Worm (Caenorhabditis elegans): ENCODE data around the gene gpx-2.
A peak's percentile ranks its signal among the peaks of the same experiment; 100 is the strongest.

gpx-2 gene

DNA sequence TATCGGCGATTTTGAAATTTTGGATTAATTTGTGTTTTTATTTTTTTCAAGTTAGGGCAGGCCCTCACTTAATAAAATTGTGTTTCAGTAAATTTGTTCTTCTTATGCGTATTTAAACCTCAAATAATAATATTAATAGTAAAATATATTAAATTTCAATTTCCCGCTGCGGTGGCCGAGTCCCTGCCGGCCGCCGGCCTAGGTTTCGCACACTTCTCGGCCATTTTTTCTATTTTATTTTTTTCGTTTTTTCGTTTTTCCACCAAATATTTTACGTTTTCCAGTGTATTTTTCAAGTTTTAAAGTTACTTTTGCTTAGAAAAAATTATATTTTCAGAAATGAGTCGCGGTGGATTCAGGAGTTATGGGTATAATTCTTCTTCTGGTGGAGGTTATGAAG is 9.6 kb upstream of the gpx-2 start, which contains the start of gene rbm-28:
rbm-28 (plus strand) TSS at position 338 of the 400 bp plus-strand sequence.
- peak; percentile 33 for TF ChIP-seq W03F9.2 (tag; optimal IDR thresholded peaks at IDR 0.05)
- no peak for TF ChIP-seq dao-5 (tag; optimal IDR thresholded peaks at IDR 0.05)

DNA sequence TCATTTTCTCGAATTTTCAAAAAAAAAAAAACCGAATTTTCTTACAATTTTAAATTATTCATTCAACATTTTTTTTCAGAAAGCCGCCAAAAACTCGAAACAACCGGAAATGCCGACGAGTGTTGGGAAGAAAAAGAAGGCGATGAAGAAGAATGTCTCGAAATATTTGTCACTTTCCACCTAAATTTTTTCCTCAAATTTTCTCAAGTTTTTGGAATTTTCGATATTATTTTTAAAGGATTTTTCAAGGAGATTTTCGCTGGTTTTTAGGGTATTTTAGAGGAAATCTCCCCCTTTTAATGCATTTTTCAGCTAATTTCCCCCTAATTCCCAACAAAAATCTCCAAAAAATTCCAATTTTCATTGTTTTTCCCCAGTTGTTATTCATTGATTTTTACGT is 410 bp upstream of the gpx-2 start:
- TF ChIP-seq him-1 (tag; optimal IDR thresholded peaks at IDR 0.05) = no peak
- TF ChIP-seq W03F9.2 (tag; optimal IDR thresholded peaks at IDR 0.05) = no peak
- TF ChIP-seq dao-5 (tag; optimal IDR thresholded peaks at IDR 0.05) = no peak

- TF ChIP-seq W03F9.2 (tag; optimal IDR thresholded peaks at IDR 0.05) = no peak
- no peak for TF ChIP-seq him-1 (tag; optimal IDR thresholded peaks at IDR 0.05)
- no peak for TF ChIP-seq dao-5 (tag; optimal IDR thresholded peaks at IDR 0.05)
These were observed 964 bp downstream of the gpx-2 start for ce11 chrII:14867530-14867929.

ce11 chrII:14869644-14870043 is 3.1 kb downstream of the gpx-2 start, which contains the start of gene R05H10.3:
R05H10.3 (plus strand) TSS chrII:14869944.
- no peak for TF ChIP-seq dao-5 (tag; optimal IDR thresholded peaks at IDR 0.05)
- no peak for TF ChIP-seq him-1 (tag; optimal IDR thresholded peaks at IDR 0.05)
- no peak for TF ChIP-seq W03F9.2 (tag; optimal IDR thresholded peaks at IDR 0.05)

- TF ChIP-seq dao-5 (tag; optimal IDR thresholded peaks at IDR 0.05) (no peak), W03F9.2 (tag; optimal IDR thresholded peaks at IDR 0.05) (no peak), him-1 (tag; optimal IDR thresholded peaks at IDR 0.05) (no peak)
These were observed 10.2 kb downstream of the gpx-2 start, which contains the start of gene Y53F4A.2 for ce11 chrII:14876737-14877203. Y53F4A.2 (minus strand) TSS chrII:14877153.

DNA sequence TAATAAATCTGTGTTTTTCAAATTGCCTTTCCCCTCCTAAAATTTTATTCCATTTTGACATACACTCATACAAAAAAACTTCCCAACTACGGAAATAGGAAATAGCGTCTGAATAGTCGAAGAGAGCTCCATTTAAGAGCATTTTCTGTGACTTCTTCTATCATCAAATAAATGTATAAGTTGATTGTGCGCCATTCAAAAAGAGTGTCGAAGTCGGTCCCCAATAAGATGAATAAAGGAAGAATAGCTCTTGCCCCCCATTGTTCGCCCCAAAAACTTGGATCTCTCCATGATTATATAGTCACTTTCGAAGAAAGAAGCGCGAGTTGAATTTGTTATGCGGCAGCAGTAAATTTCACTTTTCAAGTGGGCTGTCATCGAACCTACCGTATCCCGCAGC is 25.9 kb downstream of the gpx-2 start:
- TF ChIP-seq him-1 (tag; optimal IDR thresholded peaks at IDR 0.05) (no peak), dao-5 (tag; optimal IDR thresholded peaks at IDR 0.05) (no peak), W03F9.2 (tag; optimal IDR thresholded peaks at IDR 0.05) (no peak)

- TF ChIP-seq dao-5 (tag; optimal IDR thresholded peaks at IDR 0.05) = no peak
- TF ChIP-seq him-1 (tag; optimal IDR thresholded peaks at IDR 0.05) = no peak
- no peak for TF ChIP-seq W03F9.2 (tag; optimal IDR thresholded peaks at IDR 0.05)
These were observed 29.9 kb downstream of the gpx-2 start for ce11 chrII:14896503-14896902.

DNA sequence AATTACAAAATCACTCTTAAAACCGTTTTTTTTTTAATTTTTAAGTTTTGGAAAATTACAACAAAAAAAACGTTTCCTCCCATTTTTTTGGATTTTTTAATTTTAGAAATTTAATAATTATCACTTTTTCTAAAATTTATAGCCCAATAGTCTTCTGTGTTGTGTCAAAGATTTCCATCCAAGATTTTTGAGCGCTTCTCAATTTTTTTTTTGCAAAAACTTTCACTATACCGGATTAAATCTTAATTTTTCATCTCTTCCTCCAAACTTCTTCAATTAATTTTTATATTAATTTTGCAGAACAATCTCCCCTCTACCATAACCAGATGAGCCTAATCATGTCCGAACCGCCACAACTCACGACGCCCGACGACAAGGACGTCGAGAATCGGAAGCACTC is 35.6 kb downstream of the gpx-2 start, which contains the start of gene cog-1:
cog-1 (plus strand) TSS at position 301 of the 400 bp plus-strand sequence.
- TF ChIP-seq dao-5 (tag; optimal IDR thresholded peaks at IDR 0.05) (no peak), him-1 (tag; optimal IDR thresholded peaks at IDR 0.05) (no peak), W03F9.2 (tag; optimal IDR thresholded peaks at IDR 0.05) (no peak)

ce11 chrII:14903611-14904010 is 37.0 kb downstream of the gpx-2 start:
- TF ChIP-seq him-1 (tag; optimal IDR thresholded peaks at IDR 0.05) = no peak
- TF ChIP-seq dao-5 (tag; optimal IDR thresholded peaks at IDR 0.05) = no peak
- no peak for TF ChIP-seq W03F9.2 (tag; optimal IDR thresholded peaks at IDR 0.05)

- no peak for TF ChIP-seq W03F9.2 (tag; optimal IDR thresholded peaks at IDR 0.05)
- TF ChIP-seq him-1 (tag; optimal IDR thresholded peaks at IDR 0.05) = no peak
- TF ChIP-seq dao-5 (tag; optimal IDR thresholded peaks at IDR 0.05) = no peak
These were observed 38.1 kb downstream of the gpx-2 start for ce11 chrII:14904635-14905034.

DNA sequence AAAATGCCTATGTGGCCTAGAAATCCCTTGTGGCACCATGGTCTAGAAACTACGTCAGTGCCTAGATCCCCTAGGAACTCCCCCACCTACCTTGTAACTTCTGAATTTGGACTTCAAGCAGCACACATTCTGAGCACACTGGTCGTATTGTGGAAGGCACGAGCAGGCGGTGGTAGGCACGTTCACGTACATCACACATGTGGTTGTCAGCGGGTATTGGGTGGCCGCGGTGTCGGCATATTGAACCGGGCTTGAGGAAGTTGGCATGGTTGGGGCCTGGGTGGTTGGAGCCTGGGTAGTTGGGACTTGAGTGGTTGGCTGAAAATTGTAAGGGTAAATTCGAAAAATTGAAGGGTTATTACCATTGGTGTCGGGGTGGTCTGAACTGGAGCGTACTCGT is 41.2 kb downstream of the gpx-2 start:
- TF ChIP-seq dao-5 (tag; optimal IDR thresholded peaks at IDR 0.05) = no peak
- TF ChIP-seq him-1 (tag; optimal IDR thresholded peaks at IDR 0.05) = no peak
- TF ChIP-seq W03F9.2 (tag; optimal IDR thresholded peaks at IDR 0.05) = no peak

DNA sequence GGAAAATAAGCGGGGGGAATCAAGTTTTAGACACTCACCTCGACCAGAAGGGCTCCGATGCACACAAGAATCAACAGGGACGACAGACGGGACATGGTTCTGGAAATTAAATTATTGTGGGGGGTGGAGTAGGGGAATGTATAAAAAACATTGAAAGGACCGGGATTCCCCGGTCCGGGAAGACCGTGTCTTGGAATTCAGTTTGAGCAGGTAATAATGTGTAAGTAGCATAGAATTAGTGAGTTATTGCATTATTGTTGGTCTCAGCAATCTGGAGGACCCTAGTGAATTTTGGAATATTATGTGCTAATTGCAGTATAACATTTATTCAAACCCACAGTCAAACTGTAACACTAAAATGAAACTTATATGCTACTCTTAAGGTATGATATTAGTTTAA is 43.7 kb downstream of the gpx-2 start, which contains the start of gene R03C1.1:
R03C1.1 (minus strand) TSS at position 101 of the 400 bp plus-strand sequence.
- TF ChIP-seq W03F9.2 (tag; optimal IDR thresholded peaks at IDR 0.05) = no peak
- TF ChIP-seq dao-5 (tag; optimal IDR thresholded peaks at IDR 0.05) = no peak
- TF ChIP-seq him-1 (tag; optimal IDR thresholded peaks at IDR 0.05) = no peak

- no peak for TF ChIP-seq dao-5 (tag; optimal IDR thresholded peaks at IDR 0.05)
- TF ChIP-seq him-1 (tag; optimal IDR thresholded peaks at IDR 0.05) = no peak
- no peak for TF ChIP-seq W03F9.2 (tag; optimal IDR thresholded peaks at IDR 0.05)
These were observed 50.3 kb downstream of the gpx-2 start for ce11 chrII:14916848-14917247.
